Worm (Caenorhabditis elegans): ENCODE data around the gene ZK185.1.
A peak's percentile ranks its signal among the peaks of the same experiment; 100 is the strongest.

DNA sequence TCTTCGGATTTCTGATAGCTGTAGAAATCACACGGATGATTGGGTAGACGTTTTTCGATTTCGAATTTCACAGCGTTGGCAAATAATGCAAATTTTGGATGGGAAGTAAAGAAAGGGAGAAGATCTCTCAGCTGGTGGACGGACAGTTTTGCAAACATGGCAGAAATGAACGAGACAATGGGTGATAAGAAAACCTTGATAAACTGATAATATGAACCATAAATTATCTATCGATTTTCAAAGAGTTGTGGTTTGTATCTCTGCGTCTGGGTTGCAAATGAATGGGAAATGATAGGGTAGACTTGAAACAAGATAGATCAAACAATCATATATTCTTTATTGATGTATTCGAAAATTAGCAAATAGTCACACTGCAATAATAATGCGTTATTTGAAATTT, 18.2 kb upstream of the ZK185.1 start, which contains the start of gene ZK185.3:
- TF ChIP-seq vab-15 (tag; optimal IDR thresholded peaks at IDR 0.05) (no peak), swsn-7 (tag; optimal IDR thresholded peaks at IDR 0.05) (no peak), pqm-1 (tag; optimal IDR thresholded peaks at IDR 0.05) (peak; percentile 97), lin-35 (GFP tag; optimal IDR thresholded peaks at IDR 0.05) (no peak), mdl-1 (tag; optimal IDR thresholded peaks at IDR 0.05) (no peak), skn-1 (tag; optimal IDR thresholded peaks at IDR 0.05) (no peak)

Measured in whole organism, L1 larva.